Worm (Caenorhabditis elegans) whole organism, young adult: ENCODE measurements around the gene msp-74.

ENCODE experiments used
- F33H1.4 ChIP-seq: fragments of 200-800 bp; sonication (Bioruptor generic); IDR thresholded peaks from 2 replicates; pipeline ENCODE4 v1.3.6; 2022; ENCODE audit warnings: missing genetic modification reagents, missing genetic modification characterization, missing compliant biosample characterization
- F37B4.10 ChIP-seq: fragments of 200-800 bp; sonication (Bioruptor generic); IDR thresholded peaks from 2 replicates; pipeline ENCODE4 v1.3.6; 2022; ENCODE audit warnings: missing genetic modification characterization, missing compliant biosample characterization
- K12H6.12 ChIP-seq: fragments of 200-800 bp; sonication (Bioruptor generic); optimal IDR thresholded peaks from 2 replicates; lab custom pipeline; 2018; ENCODE audit warnings: mild to moderate bottlenecking, missing genetic modification characterization, missing compliant biosample characterization
- Y67H2A.10 ChIP-seq: fragments of 200-800 bp; sonication (Bioruptor generic); conservative IDR thresholded peaks from 2 replicates; pipeline ENCODE4 v1.3.6; 2022; ENCODE audit warnings: missing genetic modification reagents, missing genetic modification characterization, missing compliant biosample characterization
- cebp-1 ChIP-seq, 2 experiments: fragments of 200-800 bp in 1 of 2; sonication (Bioruptor generic) in 1 of 2; sonication (generic microtip) in 1 of 2; IDR thresholded peaks in 1 of 2; optimal IDR thresholded peaks in 1 of 2; 2 replicates each; pipeline versions ENCODE4 v1.3.6 to Lab custom; 2017 to 2022; ENCODE audit warnings: missing compliant biosample characterization in 2 of 2, missing genetic modification characterization in 2 of 2, mild to moderate bottlenecking in 1 of 2, missing genetic modification reagents in 1 of 2, moderate library complexity in 1 of 2
- efl-1 ChIP-seq: fragments of 150-350 bp; optimal IDR thresholded peaks from 2 replicates; lab custom pipeline; 2014; ENCODE audit warnings: missing biosample characterization, missing genetic modification reagents, missing genetic modification characterization
- lin-40 ChIP-seq: sonication (generic microtip); optimal IDR thresholded peaks from 2 replicates; lab custom pipeline; 2016; ENCODE audit warnings: missing genetic modification characterization, mild to moderate bottlenecking, missing compliant biosample characterization, missing genotype, missing genetic modification reagents
- lir-1 ChIP-seq: fragments of 200-800 bp; sonication (Bioruptor generic); conservative IDR thresholded peaks from 2 replicates; pipeline ENCODE4 v1.3.6; 2022; ENCODE audit warnings: missing genetic modification reagents, missing genetic modification characterization, missing compliant biosample characterization
- madf-8 ChIP-seq: fragments of 200-800 bp; sonication (Bioruptor generic); conservative IDR thresholded peaks from 2 replicates; pipeline ENCODE4 v1.3.6; 2022; ENCODE audit warnings: missing genetic modification reagents, missing genetic modification characterization, missing compliant biosample characterization
- nhr-179 ChIP-seq: sonication (generic microtip); optimal IDR thresholded peaks from 2 replicates; lab custom pipeline; 2016; ENCODE audit warnings: mild to moderate bottlenecking, missing genetic modification characterization, missing compliant biosample characterization
- sea-2 ChIP-seq: fragments of 200-800 bp; sonication (Bioruptor generic); IDR thresholded peaks from 2 replicates; pipeline ENCODE4 v1.3.6; 2022; ENCODE audit warnings: missing genetic modification characterization, missing compliant biosample characterization
- tlf-1 ChIP-seq: fragments of 200-800 bp; sonication (Bioruptor generic); optimal IDR thresholded peaks from 2 replicates; lab custom pipeline; 2018; ENCODE audit warnings: mild to moderate bottlenecking, missing genetic modification characterization, missing compliant biosample characterization

DNA sequence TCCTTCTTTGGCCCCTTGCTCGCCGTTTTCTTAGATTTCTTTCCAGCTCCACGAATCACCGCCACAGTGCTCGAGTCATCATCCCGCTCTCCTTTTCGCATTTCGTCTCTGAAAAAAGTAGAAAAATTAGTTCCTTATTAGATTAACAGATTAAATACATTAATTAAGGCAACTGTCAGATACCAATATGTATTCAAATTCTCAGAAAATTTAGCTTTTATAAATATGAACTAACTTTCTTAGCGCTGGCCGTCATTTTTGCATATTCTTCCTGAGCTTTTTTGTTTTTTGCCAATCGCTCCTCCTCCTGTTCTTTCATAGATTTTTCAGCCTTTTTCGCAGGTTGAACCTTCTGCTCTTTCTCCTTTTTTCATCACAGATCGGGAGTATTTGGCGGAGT, 15.5 kb downstream of the msp-74 start, which contains the start of gene C04G6.6:
- TF ChIP-seq lir-1 (GFP tag; lab: Robert Waterston, UW) (no peak), F37B4.10 (GFP tag; lab: Robert Waterston, UW) (no peak), Y67H2A.10 (GFP tag; lab: Robert Waterston, UW) (no peak), lin-40 (tag; lab: Kevin White, UChicago) (no peak), cebp-1 (GFP tag; IDR thresholded peaks at IDR 0.05; lab: Robert Waterston, UW) (no peak), cebp-1 (tag; optimal IDR thresholded peaks at IDR 0.05; lab: Kevin White, UChicago) (no peak), nhr-179 (tag; lab: Kevin White, UChicago) (no peak), madf-8 (GFP tag; lab: Robert Waterston, UW) (no peak), F33H1.4 (GFP tag; lab: Robert Waterston, UW) (no peak), sea-2 (GFP tag; lab: Robert Waterston, UW) (no peak), tlf-1 (GFP tag; lab: Kevin White, UChicago) (no peak), efl-1 (GFP tag; lab: Kevin White, UChicago) (no peak), K12H6.12 (tag; lab: Kevin White, UChicago) (no peak)
